Worm (Caenorhabditis elegans) whole organism, early embryonic: ENCODE results near the gene C13B9.2.
A peak's percentile ranks its signal among the peaks of the same experiment; 100 is the strongest.

Experiments
- B0310.2 ChIP-seq: sonication (generic microtip); optimal IDR thresholded peaks from 2 replicates; lab custom pipeline; 2016; ENCODE audit warnings: mild to moderate bottlenecking, missing genetic modification characterization, missing compliant biosample characterization
- F13C5.2 ChIP-seq: sonication (generic microtip); optimal IDR thresholded peaks from 2 replicates; lab custom pipeline; 2017; ENCODE audit warnings: mild to moderate bottlenecking, missing genetic modification characterization, inconsistent platforms, missing compliant biosample characterization
- aly-1 ChIP-seq: sonication (generic microtip); optimal IDR thresholded peaks from 2 replicates; lab custom pipeline; 2016; ENCODE audit warnings: missing genetic modification characterization, missing compliant biosample characterization
- ama-1 ChIP-seq: fragments of 150-350 bp; optimal IDR thresholded peaks from 2 replicates; lab custom pipeline; 2014
- ceh-13 ChIP-seq: fragments of 200-800 bp; sonication (Bioruptor generic); optimal IDR thresholded peaks from 2 replicates; lab custom pipeline; 2018; ENCODE audit warnings: mild to moderate bottlenecking, missing genetic modification characterization, missing compliant biosample characterization
- ceh-36 ChIP-seq: sonication (generic microtip); optimal IDR thresholded peaks from 2 replicates; lab custom pipeline; 2016; ENCODE audit warnings: missing genetic modification characterization, inconsistent platforms, missing compliant biosample characterization
- ets-7 ChIP-seq: sonication (generic microtip); optimal IDR thresholded peaks from 2 replicates; lab custom pipeline; 2016; ENCODE audit warnings: missing genotype, missing genetic modification characterization, missing compliant biosample characterization
- flt-1 ChIP-seq: fragments of 200-800 bp; sonication (Bioruptor generic); IDR thresholded peaks from 2 replicates; pipeline ENCODE4 v1.3.6; 2022; ENCODE audit warnings: missing genetic modification characterization, missing compliant biosample characterization
- hmbx-1 ChIP-seq: sonication (generic microtip); optimal IDR thresholded peaks from 2 replicates; lab custom pipeline; 2016; ENCODE audit warnings: mild to moderate bottlenecking, missing genetic modification characterization, missing compliant biosample characterization
- hmg-4 ChIP-seq: fragments of 200-800 bp; sonication (Bioruptor generic); optimal IDR thresholded peaks from 2 replicates; lab custom pipeline; 2018; ENCODE audit warnings: mild to moderate bottlenecking, missing genetic modification characterization, missing compliant biosample characterization
- hnd-1 ChIP-seq: sonication (generic microtip); optimal IDR thresholded peaks from 2 replicates; lab custom pipeline; 2016; ENCODE audit warnings: missing genetic modification characterization, missing compliant biosample characterization
- pes-1 ChIP-seq: fragments of 200-800 bp; sonication (Bioruptor generic); IDR thresholded peaks from 2 replicates; pipeline ENCODE4 v1.3.6; 2022; ENCODE audit warnings: missing genetic modification reagents, missing genetic modification characterization, missing compliant biosample characterization
- scrt-1 ChIP-seq: fragments of 200-800 bp; sonication (Bioruptor generic); IDR thresholded peaks from 2 replicates; pipeline ENCODE4 v1.3.6; 2022; ENCODE audit warnings: missing genetic modification characterization, missing compliant biosample characterization
- sea-1 ChIP-seq: fragments of 200-800 bp; sonication (Bioruptor generic); conservative IDR thresholded peaks from 2 replicates; pipeline ENCODE4 v1.3.6; 2022; ENCODE audit warnings: missing genetic modification characterization, missing compliant biosample characterization
- tbx-11 ChIP-seq: fragments of 200-800 bp; sonication (Bioruptor generic); IDR thresholded peaks from 2 replicates; pipeline ENCODE4 v1.3.6; 2022; ENCODE audit warnings: missing genetic modification characterization, missing compliant biosample characterization
- tbx-37 ChIP-seq: fragments of 200-800 bp; sonication (Bioruptor generic); conservative IDR thresholded peaks from 2 replicates; pipeline ENCODE4 v1.3.6; 2022; ENCODE audit warnings: missing genetic modification reagents, missing genetic modification characterization, missing compliant biosample characterization
- tra-4 ChIP-seq: sonication (generic microtip); optimal IDR thresholded peaks from 2 replicates; lab custom pipeline; 2017; ENCODE audit warnings: missing genetic modification characterization, missing compliant biosample characterization

C13B9.2 gene

DNA sequence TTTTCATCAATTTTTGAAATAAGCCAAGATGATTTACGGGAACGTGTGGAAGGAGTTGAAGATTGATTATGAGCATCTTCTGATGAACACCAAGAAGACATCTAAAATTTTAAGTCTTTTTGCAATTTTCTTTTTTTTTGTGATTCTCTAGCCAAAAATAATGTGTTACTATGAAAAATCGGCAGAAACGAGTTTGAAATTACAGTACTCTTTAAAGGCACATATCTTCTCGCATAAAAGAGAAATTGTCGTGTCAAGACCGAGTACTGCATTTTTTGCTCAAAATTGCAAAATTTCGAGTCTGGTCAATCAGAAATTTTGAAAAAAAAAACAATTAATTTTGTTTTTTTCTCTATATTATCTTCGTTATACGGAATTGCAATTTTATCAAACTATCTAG is 28.0 kb upstream of the C13B9.2 start, which contains the start of gene F20H11.1:
TSS of gene F20H11.1 (minus strand) at position 101 of the 400 bp plus-strand sequence.
- no peak for TF ChIP-seq F13C5.2 (tag; lab: Kevin White, UChicago)
- no peak for TF ChIP-seq tra-4 (tag; lab: Kevin White, UChicago)
- no peak for TF ChIP-seq ceh-36 (tag; lab: Kevin White, UChicago)
- TF ChIP-seq ama-1 (lab: Kevin White, UChicago): no peak
- TF ChIP-seq hnd-1 (tag; lab: Kevin White, UChicago): no peak
- no peak for TF ChIP-seq tbx-11
- no peak for TF ChIP-seq ets-7 (tag; lab: Kevin White, UChicago)
- no peak for TF ChIP-seq hmbx-1 (tag; lab: Kevin White, UChicago)
- TF ChIP-seq tbx-37 (GFP tag; lab: Robert Waterston, UW): no peak
- no peak for TF ChIP-seq ceh-13 (GFP tag; lab: Kevin White, UChicago)
- no peak for TF ChIP-seq pes-1 (GFP tag; lab: Robert Waterston, UW)
- TF ChIP-seq sea-1 (GFP tag; lab: Robert Waterston, UW): no peak
- no peak for TF ChIP-seq hmg-4 (GFP tag; lab: Kevin White, UChicago)
- TF ChIP-seq B0310.2 (tag; lab: Kevin White, UChicago): no peak
- TF ChIP-seq flt-1 (GFP tag; lab: Robert Waterston, UW): no peak

DNA sequence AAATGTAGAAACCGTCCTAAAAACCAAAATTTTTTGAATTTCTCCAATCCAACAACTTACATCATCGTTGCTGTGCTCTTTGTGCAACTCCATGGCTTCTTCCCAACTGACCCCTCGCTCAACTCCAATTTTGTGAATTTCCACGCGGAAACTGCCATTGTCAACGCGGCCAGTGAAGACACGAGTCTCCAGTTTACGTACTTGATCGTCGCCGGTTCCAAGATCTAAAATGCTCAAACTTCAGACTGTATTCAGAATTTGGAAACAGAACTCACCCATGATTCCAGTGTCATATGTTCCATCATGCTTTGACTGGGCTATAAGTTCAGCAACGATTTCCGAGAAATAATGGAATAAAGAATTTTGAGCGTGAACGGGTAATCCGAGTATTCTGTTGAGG is 26.0 kb upstream of the C13B9.2 start:
- no peak for TF ChIP-seq F13C5.2 (tag; lab: Kevin White, UChicago)
- no peak for TF ChIP-seq sea-1 (GFP tag; lab: Robert Waterston, UW)
- no peak for TF ChIP-seq hnd-1 (tag; lab: Kevin White, UChicago)

- TF ChIP-seq hmg-4 (GFP tag; lab: Kevin White, UChicago) (no peak), scrt-1 (GFP tag; lab: Robert Waterston, UW) (no peak)
Observed at ce11 chrIII:6601073-6601472, 19.0 kb upstream of the C13B9.2 start, which contains the start of gene let-765. Gene let-765, minus strand, starts transcription at chrIII:6601173.

DNA sequence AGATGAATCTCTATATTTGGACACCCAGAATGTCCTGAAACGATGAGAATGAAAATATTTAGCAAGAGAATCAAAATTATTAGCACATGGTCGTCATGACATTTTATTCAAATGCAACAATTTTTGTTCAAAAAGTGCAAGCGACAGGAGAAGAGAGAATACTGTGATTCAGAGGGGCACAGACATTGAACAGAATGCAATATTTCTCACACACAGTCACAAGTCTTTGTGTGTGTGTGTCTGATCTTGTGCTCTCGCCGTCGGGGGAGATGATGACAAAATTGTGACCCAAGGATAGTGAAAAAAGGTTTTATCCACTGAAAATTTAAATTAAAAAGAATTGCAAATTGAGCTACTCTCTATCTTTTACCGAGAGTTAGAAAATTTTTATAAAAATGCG is 16.9 kb upstream of the C13B9.2 start:
- no peak for TF ChIP-seq tbx-11
- no peak for TF ChIP-seq B0310.2 (tag; lab: Kevin White, UChicago)
- no peak for TF ChIP-seq F13C5.2 (tag; lab: Kevin White, UChicago)
- TF ChIP-seq aly-1: no peak
- TF ChIP-seq scrt-1 (GFP tag; lab: Robert Waterston, UW): no peak
- no peak for TF ChIP-seq hmbx-1 (tag; lab: Kevin White, UChicago)
- TF ChIP-seq pes-1 (GFP tag; lab: Robert Waterston, UW): no peak
- TF ChIP-seq ets-7 (tag; lab: Kevin White, UChicago): no peak
- TF ChIP-seq tbx-37 (GFP tag; lab: Robert Waterston, UW): no peak
- TF ChIP-seq ceh-13 (GFP tag; lab: Kevin White, UChicago): no peak
- no peak for TF ChIP-seq ama-1 (lab: Kevin White, UChicago)
- no peak for TF ChIP-seq sea-1 (GFP tag; lab: Robert Waterston, UW)
- no peak for TF ChIP-seq hnd-1 (tag; lab: Kevin White, UChicago)
- TF ChIP-seq flt-1 (GFP tag; lab: Robert Waterston, UW): no peak

DNA sequence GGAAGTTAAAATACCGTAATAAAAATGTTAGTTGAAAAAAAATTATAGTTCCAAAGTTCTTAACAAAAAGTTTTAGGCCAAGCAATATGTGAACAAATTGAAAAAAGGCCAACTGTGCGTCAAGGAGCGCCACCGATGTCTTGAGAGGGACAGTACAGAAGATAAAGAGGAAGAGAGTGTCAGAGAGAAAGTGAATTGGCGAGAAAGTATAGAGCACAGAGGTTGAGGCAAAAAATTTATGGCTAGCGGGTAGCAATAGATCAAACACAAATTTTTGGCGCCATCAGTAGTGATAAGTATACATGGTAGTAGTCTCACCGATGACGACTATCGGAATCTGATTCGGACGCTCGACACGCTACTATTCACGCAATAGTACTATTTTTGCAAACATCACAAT is 15.7 kb upstream of the C13B9.2 start:
- no peak for TF ChIP-seq flt-1 (GFP tag; lab: Robert Waterston, UW)
- no peak for TF ChIP-seq pes-1 (GFP tag; lab: Robert Waterston, UW)
- no peak for TF ChIP-seq tra-4 (tag; lab: Kevin White, UChicago)
- no peak for TF ChIP-seq aly-1

ce11 chrIII:6605442-6605992 is 14.5 kb upstream of the C13B9.2 start:
- TF ChIP-seq hmbx-1 (tag; lab: Kevin White, UChicago): no peak
- TF ChIP-seq flt-1 (GFP tag; lab: Robert Waterston, UW): no peak
- TF ChIP-seq pes-1 (GFP tag; lab: Robert Waterston, UW): no peak
- no peak for TF ChIP-seq tra-4 (tag; lab: Kevin White, UChicago)
- TF ChIP-seq tbx-37 (GFP tag; lab: Robert Waterston, UW): no peak

DNA sequence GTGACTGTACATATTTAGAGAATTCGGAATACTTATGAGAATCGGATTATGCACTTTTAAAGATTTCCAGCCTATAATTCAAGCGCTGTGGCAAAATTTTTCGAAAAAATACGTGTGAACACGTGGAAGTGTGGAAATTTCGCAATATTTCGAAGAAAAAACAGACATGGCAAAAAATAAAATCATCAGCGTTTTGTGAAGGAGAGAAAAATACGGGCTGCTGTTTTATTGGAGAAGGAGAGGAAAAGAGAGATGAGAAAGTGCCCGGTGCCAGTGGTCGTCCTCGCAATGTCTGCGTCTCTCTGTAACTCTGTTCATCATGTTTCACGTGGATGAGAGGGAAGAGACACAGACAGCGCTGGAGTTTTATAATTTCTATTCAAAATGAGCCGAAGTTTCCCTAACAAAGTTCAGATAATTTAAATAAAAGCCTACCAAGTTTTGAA is 14.0 kb upstream of the C13B9.2 start:
- TF ChIP-seq F13C5.2 (tag; lab: Kevin White, UChicago) (peak; percentile 34), ama-1 (lab: Kevin White, UChicago) (no peak)

ce11 chrIII:6606641-6607040 is 13.4 kb upstream of the C13B9.2 start:
- TF ChIP-seq ceh-13 (GFP tag; lab: Kevin White, UChicago) (no peak), ama-1 (lab: Kevin White, UChicago) (no peak), hmbx-1 (tag; lab: Kevin White, UChicago) (no peak), pes-1 (GFP tag; lab: Robert Waterston, UW) (no peak), ceh-36 (tag; lab: Kevin White, UChicago) (no peak), flt-1 (GFP tag; lab: Robert Waterston, UW) (no peak), tbx-37 (GFP tag; lab: Robert Waterston, UW) (no peak), aly-1 (no peak), hnd-1 (tag; lab: Kevin White, UChicago) (no peak), tra-4 (tag; lab: Kevin White, UChicago) (no peak), tbx-11 (no peak), F13C5.2 (tag; lab: Kevin White, UChicago) (no peak), B0310.2 (tag; lab: Kevin White, UChicago) (no peak), sea-1 (GFP tag; lab: Robert Waterston, UW) (no peak)
